Fruit fly (Drosophila melanogaster) whole organism, embryonic: Measurements from ENCODE around the gene CG1951.
A peak's percentile ranks its signal among the peaks of the same experiment; 100 is the strongest.

Experiments
- Aef1 ChIP-seq: fragments of 200-800 bp; sonication (Bioruptor generic); IDR thresholded peaks from 3 replicates; pipeline ENCODE4 v1.3.6; 2022; ENCODE audit warnings: missing biosample characterization, missing genetic modification characterization
- CG10274 ChIP-seq: fragments of 200-800 bp; sonication (Bioruptor generic); optimal IDR thresholded peaks from 3 replicates; lab custom pipeline; 2017; ENCODE audit warnings: missing biosample characterization, mild to moderate bottlenecking, missing genetic modification characterization
- CG10959 ChIP-seq: fragments of 200-800 bp; sonication (Bioruptor generic); IDR thresholded peaks from 2 replicates; pipeline ENCODE4 v1.3.6; 2022; ENCODE audit warnings: missing biosample characterization, missing genetic modification characterization
- CG11085 ChIP-seq: fragments of 200-800 bp; sonication (Bioruptor generic); IDR thresholded peaks from 2 replicates; pipeline ENCODE4 v1.3.6; 2022; ENCODE audit warnings: missing biosample characterization, missing genetic modification characterization
- CG12155 ChIP-seq: fragments of 200-800 bp; sonication (Bioruptor generic); optimal IDR thresholded peaks from 3 replicates; lab custom pipeline; 2016; ENCODE audit warnings: missing biosample characterization, missing genetic modification characterization
- CG12769 ChIP-seq: fragments of 200-800 bp; sonication (Bioruptor generic); optimal IDR thresholded peaks from 2 replicates; lab custom pipeline; 2019; ENCODE audit warnings: missing biosample characterization, mild to moderate bottlenecking, missing genetic modification characterization, moderate library complexity
- CG13624 ChIP-seq: fragments of 200-800 bp; sonication (Bioruptor generic); optimal IDR thresholded peaks from 2 replicates; lab custom pipeline; 2016; ENCODE audit warnings: missing biosample characterization, missing genetic modification characterization
- CG14050 ChIP-seq: fragments of 200-800 bp; sonication (Bioruptor generic); IDR thresholded peaks from 3 replicates; pipeline ENCODE4 v1.3.6; 2022; ENCODE audit warnings: missing biosample characterization, missing genetic modification characterization
- CG15479 ChIP-seq: fragments of 200-800 bp; sonication (Bioruptor generic); optimal IDR thresholded peaks from 3 replicates; lab custom pipeline; 2019; ENCODE audit warnings: missing biosample characterization, mild to moderate bottlenecking, missing genetic modification characterization, moderate library complexity
- CG2120 ChIP-seq: fragments of 200-800 bp; sonication (Bioruptor generic); optimal IDR thresholded peaks from 3 replicates; lab custom pipeline; 2016; ENCODE audit warnings: missing biosample characterization, missing genetic modification characterization
- CG2678 ChIP-seq: fragments of 200-800 bp; sonication (Bioruptor generic); optimal IDR thresholded peaks from 3 replicates; lab custom pipeline; 2019; ENCODE audit warnings: missing biosample characterization, mild to moderate bottlenecking, missing genetic modification characterization, moderate library complexity
- CG2712 ChIP-seq: fragments of 200-800 bp; optimal IDR thresholded peaks from 3 replicates; lab custom pipeline; 2019; ENCODE audit warnings: missing biosample characterization, mild to moderate bottlenecking, missing genetic modification characterization, moderate library complexity
- CG3065 ChIP-seq: fragments of 200-800 bp; sonication (Bioruptor generic); optimal IDR thresholded peaks from 2 replicates; lab custom pipeline; 2016; ENCODE audit warnings: missing biosample characterization, missing genetic modification characterization
- CG32767 ChIP-seq: fragments of 200-800 bp; sonication (Bioruptor generic); IDR thresholded peaks from 2 replicates; pipeline ENCODE4 v1.3.6; 2022; ENCODE audit warnings: missing biosample characterization, missing genetic modification characterization
- CG34224 ChIP-seq: fragments of 200-800 bp; sonication (Bioruptor generic); IDR thresholded peaks from 3 replicates; pipeline ENCODE4 v1.3.6; 2022; ENCODE audit warnings: missing biosample characterization, missing genetic modification characterization; ENCODE audit not compliant: partially characterized antibody
- CG7556 ChIP-seq: fragments of 200-800 bp; sonication (Bioruptor generic); optimal IDR thresholded peaks from 2 replicates; lab custom pipeline; 2017; ENCODE audit warnings: missing biosample characterization, mild to moderate bottlenecking, missing genetic modification characterization
- CG7963 ChIP-seq: fragments of 200-800 bp; sonication (Bioruptor generic); IDR thresholded peaks from 3 replicates; pipeline ENCODE4 v1.3.6; 2022; ENCODE audit warnings: missing biosample characterization, missing genetic modification characterization; ENCODE audit not compliant: partially characterized antibody
- CG8388 ChIP-seq: fragments of 200-800 bp; sonication (Bioruptor generic); optimal IDR thresholded peaks from 2 replicates; lab custom pipeline; 2019; ENCODE audit warnings: missing biosample characterization, mild to moderate bottlenecking, missing genetic modification characterization, moderate library complexity
- CG8765 ChIP-seq: fragments of 200-800 bp; sonication (Bioruptor generic); IDR thresholded peaks from 2 replicates; pipeline ENCODE4 v1.3.6; 2022; ENCODE audit warnings: missing biosample characterization, missing genetic modification characterization
- CG9609 ChIP-seq: fragments of 200-800 bp; sonication (Bioruptor generic); optimal IDR thresholded peaks from 3 replicates; lab custom pipeline; 2016; ENCODE audit warnings: missing biosample characterization, missing genetic modification characterization
- CG9817 ChIP-seq: fragments of 200-800 bp; sonication (Bioruptor generic); optimal IDR thresholded peaks from 2 replicates; lab custom pipeline; 2018; ENCODE audit warnings: missing biosample characterization, mild to moderate bottlenecking, missing genetic modification characterization, moderate library complexity
- Dad ChIP-seq: fragments of 200-800 bp; sonication (Bioruptor generic); optimal IDR thresholded peaks from 3 replicates; lab custom pipeline; 2016; ENCODE audit warnings: missing biosample characterization, missing genetic modification characterization
- Fer3 ChIP-seq: fragments of 200-800 bp; sonication (Bioruptor generic); optimal IDR thresholded peaks from 2 replicates; lab custom pipeline; 2018; ENCODE audit warnings: missing biosample characterization, mild to moderate bottlenecking, missing genetic modification characterization, moderate library complexity
- HmgZ ChIP-seq: fragments of 200-800 bp; sonication (Bioruptor generic); optimal IDR thresholded peaks from 2 replicates; lab custom pipeline; 2018; ENCODE audit warnings: missing biosample characterization, mild to moderate bottlenecking, missing genetic modification characterization
- Mad ChIP-seq: fragments of 200-800 bp; sonication (Bioruptor generic); optimal IDR thresholded peaks from 2 replicates; lab custom pipeline; 2016; ENCODE audit warnings: missing biosample characterization, missing genetic modification characterization
- Meics ChIP-seq: fragments of 200-800 bp; sonication (Bioruptor generic); optimal IDR thresholded peaks from 2 replicates; lab custom pipeline; 2017; ENCODE audit warnings: missing biosample characterization, mild to moderate bottlenecking, missing genetic modification characterization
- Trl ChIP-seq, 3 experiments: fragments of >200 bp in 2 of 3; fragments of 200-800 bp in 1 of 3; sonication (Bioruptor generic) in 1 of 3; optimal IDR thresholded peaks; 2 replicates in 1 of 3; 3 replicates in 2 of 3; lab custom pipeline; 2016 to 2017; ENCODE audit warnings: missing biosample characterization in 1 of 3, missing genetic modification characterization in 1 of 3
- YL-1 ChIP-seq: fragments of 200-800 bp; sonication (Bioruptor generic); optimal IDR thresholded peaks from 3 replicates; lab custom pipeline; 2017; ENCODE audit warnings: missing biosample characterization, mild to moderate bottlenecking, missing genetic modification characterization
- caup ChIP-seq: fragments of 200-800 bp; sonication (Bioruptor generic); optimal IDR thresholded peaks from 3 replicates; lab custom pipeline; 2017; ENCODE audit warnings: missing biosample characterization, mild to moderate bottlenecking, missing genetic modification characterization, moderate library complexity; ENCODE audit not compliant: severe bottlenecking
- disco-r ChIP-seq: fragments of 200-800 bp; sonication (Bioruptor generic); optimal IDR thresholded peaks from 2 replicates; lab custom pipeline; 2016; ENCODE audit warnings: missing biosample characterization, missing genetic modification characterization
- ftz-f1 ChIP-seq: fragments of 200-800 bp; sonication (Bioruptor generic); optimal IDR thresholded peaks from 2 replicates; lab custom pipeline; 2016; ENCODE audit warnings: missing biosample characterization, missing genetic modification characterization
- gro ChIP-seq: fragments of 200-800 bp; sonication (Bioruptor generic); optimal IDR thresholded peaks from 2 replicates; lab custom pipeline; 2016; ENCODE audit warnings: missing biosample characterization, missing genetic modification characterization
- gsb-n ChIP-seq: fragments of 200-800 bp; sonication (Bioruptor generic); optimal IDR thresholded peaks from 3 replicates; lab custom pipeline; 2018; ENCODE audit warnings: missing biosample characterization, mild to moderate bottlenecking, missing genetic modification characterization
- jumu ChIP-seq: fragments of 200-800 bp; sonication (Bioruptor generic); optimal IDR thresholded peaks from 3 replicates; lab custom pipeline; 2016; ENCODE audit warnings: missing biosample characterization, missing genetic modification characterization
- kay ChIP-seq: fragments of 200-800 bp; sonication (Bioruptor generic); optimal IDR thresholded peaks from 2 replicates; lab custom pipeline; 2016; ENCODE audit warnings: missing biosample characterization, missing genetic modification characterization
- lab ChIP-seq: fragments of 200-800 bp; sonication (Bioruptor generic); optimal IDR thresholded peaks from 3 replicates; lab custom pipeline; 2017; ENCODE audit warnings: missing biosample characterization, missing genetic modification characterization, mild to moderate bottlenecking, moderate library complexity, missing genetic modification reagents
- lov ChIP-seq, 2 experiments: fragments of 200-800 bp in 1 of 2; fragments of >200 bp in 1 of 2; sonication (Bioruptor generic) in 1 of 2; IDR thresholded peaks in 1 of 2; optimal IDR thresholded peaks in 1 of 2; 2 replicates in 1 of 2; 3 replicates in 1 of 2; pipeline versions ENCODE4 v1.3.6 to Lab custom; 2017 to 2022; ENCODE audit warnings: missing biosample characterization in 1 of 2, missing genetic modification characterization in 1 of 2
- mam ChIP-seq: fragments of 200-800 bp; sonication (Bioruptor generic); optimal IDR thresholded peaks from 3 replicates; lab custom pipeline; 2016; ENCODE audit warnings: missing biosample characterization, missing genetic modification characterization
- phol ChIP-seq: fragments of 200-800 bp; sonication (Bioruptor generic); optimal IDR thresholded peaks from 3 replicates; lab custom pipeline; 2018; ENCODE audit warnings: missing biosample characterization, mild to moderate bottlenecking, missing genetic modification characterization, moderate library complexity
- ro ChIP-seq: fragments of 200-800 bp; sonication (Bioruptor generic); IDR thresholded peaks from 2 replicates; pipeline ENCODE4 v1.3.6; 2022; ENCODE audit warnings: missing biosample characterization, missing genetic modification characterization
- sens-2 ChIP-seq: fragments of 200-800 bp; sonication (Bioruptor generic); IDR thresholded peaks from 2 replicates; pipeline ENCODE4 v1.3.6; 2022; ENCODE audit warnings: missing biosample characterization, missing genetic modification characterization
- slbo ChIP-seq: fragments of 200-800 bp; sonication (Bioruptor generic); IDR thresholded peaks from 2 replicates; pipeline ENCODE4 v1.3.6; 2022; ENCODE audit warnings: missing biosample characterization, missing genetic modification characterization
- so ChIP-seq: fragments of 200-800 bp; sonication (Bioruptor generic); IDR thresholded peaks from 3 replicates; pipeline ENCODE4 v1.3.6; 2022; ENCODE audit warnings: missing biosample characterization, missing genetic modification characterization
- twi ChIP-seq: fragments of 200-800 bp; optimal IDR thresholded peaks from 2 replicates; lab custom pipeline; 2019; ENCODE audit warnings: missing biosample characterization, mild to moderate bottlenecking, missing genetic modification characterization, moderate library complexity
- unpg ChIP-seq: fragments of 200-800 bp; sonication (Bioruptor generic); optimal IDR thresholded peaks from 3 replicates; lab custom pipeline; 2018; ENCODE audit warnings: missing biosample characterization, mild to moderate bottlenecking, missing genetic modification characterization, moderate library complexity
- vnd ChIP-seq: fragments of 200-800 bp; sonication (Bioruptor generic); IDR thresholded peaks from 3 replicates; pipeline ENCODE4 v1.3.6; 2022; ENCODE audit warnings: missing biosample characterization, missing genetic modification characterization; ENCODE audit not compliant: partially characterized antibody
- wdn ChIP-seq: fragments of 200-800 bp; sonication (Bioruptor generic); IDR thresholded peaks from 2 replicates; pipeline ENCODE4 v1.3.6; 2022; ENCODE audit warnings: missing biosample characterization, missing genetic modification characterization
- wor ChIP-seq: fragments of 200-800 bp; sonication (Bioruptor generic); IDR thresholded peaks from 2 replicates; pipeline ENCODE4 v1.3.6; 2022; ENCODE audit warnings: missing biosample characterization, missing genetic modification characterization

CG1951 gene

DNA sequence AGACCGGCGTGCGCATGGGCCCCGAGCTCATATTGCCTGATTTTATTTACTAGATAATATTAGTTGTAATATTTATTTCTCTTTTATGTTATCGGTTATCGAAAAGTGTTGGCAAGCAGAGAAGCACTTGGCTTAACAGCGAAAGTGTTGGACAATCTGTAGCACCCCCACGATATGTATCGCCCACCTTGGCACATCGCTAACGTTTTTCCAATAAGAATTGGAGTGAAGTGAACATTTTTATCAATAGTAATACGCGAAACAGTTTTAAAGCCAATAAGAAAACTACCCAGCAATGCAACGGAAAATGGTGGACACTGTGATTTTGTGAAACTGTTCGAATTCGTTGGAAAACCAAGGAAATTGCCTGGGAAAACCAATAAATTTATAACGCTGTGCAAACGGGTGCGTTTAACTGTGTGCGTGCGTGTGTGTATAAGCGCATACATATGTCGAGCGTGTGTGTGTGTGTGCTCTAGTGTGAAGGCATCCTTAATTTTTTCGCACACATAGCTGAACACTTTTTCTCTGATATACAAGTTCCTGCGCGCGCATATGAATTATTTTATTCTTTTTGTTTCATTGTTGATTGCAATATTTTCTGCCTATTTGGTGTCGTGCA, 12.0 kb downstream of the CG1951 start, which contains the start of the genes Slu7 and Pkc98E (continued):
- peak; percentile 15 for TF ChIP-seq twi (tag; lab: Kevin White, UChicago)
- peak; percentile 55 for TF ChIP-seq CG11085
- TF ChIP-seq Dad: peak; percentile 58
- TF ChIP-seq CG15479 (GFP tag; lab: Kevin White, UChicago): peak; percentile 67
- no peak for TF ChIP-seq gsb-n (tag; lab: Kevin White, UChicago)
- TF ChIP-seq disco-r (GFP tag; lab: Kevin White, UChicago): no peak
- TF ChIP-seq CG13624: peak; percentile 66
- TF ChIP-seq CG2678 (tag; lab: Kevin White, UChicago): peak; percentile 39
- TF ChIP-seq mam (GFP tag; lab: Kevin White, UChicago): peak; percentile 83
- no peak for TF ChIP-seq sens-2 (GFP tag; lab: Robert Waterston, UW)
- no peak for TF ChIP-seq CG10274 (GFP tag; lab: Kevin White, UChicago)
- TF ChIP-seq CG32767: peak; percentile 10; the same call in 1 of the 2 replicates
- peak; percentile 91 for TF ChIP-seq slbo (GFP tag; lab: Robert Waterston, UW)
- no peak for TF ChIP-seq so
- TF ChIP-seq CG3065 (GFP tag; lab: Kevin White, UChicago): no peak
- TF ChIP-seq gro (GFP tag; lab: Kevin White, UChicago): peak; percentile 88
- peak; percentile 51 for TF ChIP-seq Fer3
- no peak for TF ChIP-seq ro (GFP tag; lab: Robert Waterston, UW)
- TF ChIP-seq Trl (optimal IDR thresholded peaks at IDR 0.05; lab: Kevin White, UChicago): no peak
- TF ChIP-seq Trl (GFP tag; optimal IDR thresholded peaks at IDR 0.05; lab: Kevin White, UChicago): peak; percentile 77
- peak; percentile 71 for TF ChIP-seq CG9609
- TF ChIP-seq CG7963 (GFP tag; lab: Robert Waterston, UW): peak; percentile 89
- TF ChIP-seq CG14050 (GFP tag; lab: Robert Waterston, UW): peak; percentile 25; the same call in 1 of the 3 replicates
- no peak for TF ChIP-seq lov (optimal IDR thresholded peaks at IDR 0.05; lab: Kevin White, UChicago)
- TF ChIP-seq lov (GFP tag; IDR thresholded peaks at IDR 0.05; lab: Robert Waterston, UW): 0 out of 3 replicates have a peak, but pooled peaks have one; percentile 59
- TF ChIP-seq CG2120 (GFP tag; lab: Kevin White, UChicago): peak; percentile 86
- TF ChIP-seq CG2712 (tag; lab: Kevin White, UChicago): peak; percentile 44
- TF ChIP-seq kay: peak; percentile 17
- TF ChIP-seq CG12155 (GFP tag; lab: Kevin White, UChicago): peak; percentile 73
- 0 out of 2 replicates have a peak, but pooled peaks have one; percentile 24 for TF ChIP-seq CG10959 (GFP tag; lab: Robert Waterston, UW)
- peak; percentile 57 for TF ChIP-seq CG8765 (GFP tag; lab: Robert Waterston, UW)
- peak; percentile 49; the same call in 2 of the 3 replicates for TF ChIP-seq Aef1 (GFP tag; lab: Robert Waterston, UW)
- TF ChIP-seq YL-1 (GFP tag; lab: Kevin White, UChicago): peak; percentile 49
- TF ChIP-seq wor (GFP tag; lab: Robert Waterston, UW): no peak
- peak; percentile 89 for TF ChIP-seq CG34224
- peak; percentile 72 for TF ChIP-seq Mad (GFP tag; lab: Kevin White, UChicago)
- peak; percentile 72 for TF ChIP-seq caup (GFP tag; lab: Kevin White, UChicago)
- TF ChIP-seq CG7556: peak; percentile 13
- TF ChIP-seq ftz-f1 (GFP tag; lab: Kevin White, UChicago): peak; percentile 78
- TF ChIP-seq vnd (GFP tag; lab: Robert Waterston, UW): peak; percentile 89
- peak; percentile 77 for TF ChIP-seq lab (GFP tag; lab: Kevin White, UChicago)
- no peak for TF ChIP-seq CG8388 (GFP tag; lab: Kevin White, UChicago)
- TF ChIP-seq unpg (GFP tag; lab: Kevin White, UChicago): peak; percentile 33
- TF ChIP-seq Meics (GFP tag; lab: Kevin White, UChicago): peak; percentile 21
- no peak for TF ChIP-seq CG12769 (tag; lab: Kevin White, UChicago)
- TF ChIP-seq jumu: peak; percentile 46
- peak; percentile 52; the same call in 1 of the 2 replicates for TF ChIP-seq wdn (GFP tag; lab: Robert Waterston, UW)
- peak; percentile 39 for TF ChIP-seq CG9817 (tag; lab: Kevin White, UChicago)
- peak; percentile 63 for TF ChIP-seq phol (tag; lab: Kevin White, UChicago)
- peak; percentile 73 for TF ChIP-seq HmgZ (tag; lab: Kevin White, UChicago)
